Worm (Caenorhabditis elegans) whole organism, L3 larva: ENCODE measurements around the gene sor-1.

Source experiments
- nhr-43 ChIP-seq: sonication (generic microtip); optimal IDR thresholded peaks from 2 replicates; lab custom pipeline; 2016; ENCODE audit warnings: mild to moderate bottlenecking, missing genetic modification characterization, missing compliant biosample characterization; ENCODE audit not compliant: poor library complexity, severe bottlenecking
- snpc-4 ChIP-seq: fragments of 150-350 bp; optimal IDR thresholded peaks from 2 replicates; lab custom pipeline; 2014; ENCODE audit warnings: missing biosample characterization, missing genetic modification characterization

DNA sequence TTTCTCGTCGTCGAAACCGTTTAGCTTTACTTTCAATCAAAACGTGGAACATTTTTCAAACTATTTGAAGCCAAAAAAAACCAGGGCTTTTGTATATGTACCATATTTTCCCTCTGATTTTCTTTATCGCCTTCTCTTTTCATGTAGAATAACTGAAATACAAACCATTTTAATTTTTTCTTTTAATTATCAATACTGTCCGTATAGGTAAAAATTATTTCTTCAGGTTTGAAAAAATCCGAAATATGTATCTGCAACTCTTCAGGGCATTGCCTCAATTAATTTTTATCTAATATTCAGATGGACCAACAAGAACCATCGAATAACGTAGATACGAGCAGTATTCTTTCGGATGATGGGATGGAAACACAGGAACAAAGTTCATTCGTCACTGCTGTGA, 43.0 kb upstream of the sor-1 start, which contains the start of gene met-2:
- TF ChIP-seq snpc-4 (no peak), nhr-43 (tag; lab: Kevin White, UChicago) (no peak)
